Fruit fly (Drosophila melanogaster) whole organism, embryonic: ENCODE results near the gene CG11396.
A peak's percentile ranks its signal among the peaks of the same experiment; 100 is the strongest.

Source experiments
- CG30020 ChIP-seq: fragments of 200-800 bp; optimal IDR thresholded peaks from 2 replicates; lab custom pipeline; 2019; ENCODE audit warnings: missing biosample characterization, mild to moderate bottlenecking, missing genetic modification characterization, moderate library complexity
- dimm ChIP-seq: fragments of 200-800 bp; sonication (Bioruptor generic); IDR thresholded peaks from 2 replicates; pipeline ENCODE4 v1.3.6; 2022; ENCODE audit warnings: missing biosample characterization, missing genetic modification characterization
- dm ChIP-seq: fragments of 200-800 bp; sonication (Bioruptor generic); optimal IDR thresholded peaks from 3 replicates; lab custom pipeline; 2016; ENCODE audit warnings: missing biosample characterization, missing genetic modification characterization

DNA sequence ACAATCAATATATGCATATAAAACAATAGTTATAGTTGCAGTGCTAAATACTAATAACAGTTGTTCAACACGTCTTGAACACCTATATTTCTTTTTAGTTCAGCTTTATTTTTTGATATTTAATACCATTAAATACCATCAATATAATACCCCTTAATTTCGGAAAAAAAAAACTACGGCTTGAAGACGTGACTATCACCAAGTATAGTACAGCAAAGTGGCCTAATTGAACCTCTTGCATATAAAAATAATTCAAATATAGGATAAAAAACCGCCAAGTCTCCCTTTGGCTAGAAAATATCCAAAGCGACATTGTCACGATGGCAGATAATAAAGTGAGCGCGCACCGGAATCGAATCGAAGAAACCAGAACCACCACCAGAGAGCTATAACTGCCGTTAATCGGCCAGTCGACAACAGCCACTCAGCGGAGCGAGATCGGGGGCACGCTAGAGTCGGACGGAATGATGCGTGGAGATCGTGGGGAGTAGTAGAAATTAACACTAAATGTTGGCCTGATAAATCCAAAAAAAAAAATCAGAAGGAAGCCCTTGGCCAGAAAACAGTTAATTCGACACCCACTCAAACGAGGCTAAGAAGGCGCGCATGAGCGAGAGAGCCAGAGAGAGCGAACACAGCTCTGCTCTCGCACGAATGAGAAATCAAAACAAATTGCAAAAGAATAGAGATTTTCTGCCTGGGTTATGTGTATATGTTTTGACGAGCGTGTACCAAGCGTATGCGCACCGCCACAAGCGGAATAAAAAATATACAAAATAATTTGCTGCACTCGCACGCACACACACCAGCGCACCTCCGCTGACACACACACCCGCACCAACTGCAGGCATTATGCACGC is 2.9 kb downstream of the CG11396 start:
- TF ChIP-seq dimm (GFP tag; lab: Robert Waterston, UW) (no peak), dm (GFP tag; lab: Kevin White, UChicago) (peak; percentile 19), CG30020 (tag; lab: Kevin White, UChicago) (peak; percentile 19)
